Fruit fly (Drosophila melanogaster) whole organism, adult: Measurements from ENCODE around the gene PIG-T.
A peak's percentile ranks its signal among the peaks of the same experiment; 100 is the strongest.

Experiments used
- CG11617 ChIP-seq: fragments of 200-800 bp; sonication (Bioruptor generic); optimal IDR thresholded peaks from 2 replicates; lab custom pipeline; 2017; ENCODE audit warnings: mild to moderate bottlenecking, missing biosample characterization, missing genetic modification reagents, missing genetic modification characterization
- CG12768 ChIP-seq: fragments of 200-800 bp; sonication (Bioruptor generic); optimal IDR thresholded peaks from 2 replicates; lab custom pipeline; 2017; ENCODE audit warnings: missing biosample characterization, missing genetic modification characterization, mild to moderate bottlenecking, moderate library complexity, missing genetic modification reagents
- CG14711 ChIP-seq: fragments of 200-800 bp; sonication (Bioruptor generic); optimal IDR thresholded peaks from 2 replicates; lab custom pipeline; 2018; ENCODE audit warnings: missing biosample characterization, mild to moderate bottlenecking, missing genetic modification characterization, moderate library complexity
- CG1620 ChIP-seq: fragments of 200-800 bp; sonication (Bioruptor generic); optimal IDR thresholded peaks from 2 replicates; lab custom pipeline; 2016; ENCODE audit warnings: missing biosample characterization, missing genetic modification characterization
- CG33017 ChIP-seq: fragments of 200-800 bp; sonication (Bioruptor generic); optimal IDR thresholded peaks from 2 replicates; lab custom pipeline; 2018; ENCODE audit warnings: missing biosample characterization, mild to moderate bottlenecking, missing genetic modification characterization, moderate library complexity
- CG5204 ChIP-seq: fragments of 200-800 bp; sonication (Bioruptor generic); optimal IDR thresholded peaks from 2 replicates; lab custom pipeline; 2016; ENCODE audit warnings: missing biosample characterization, missing genetic modification characterization
- CG7045 ChIP-seq: fragments of 200-800 bp; sonication (Bioruptor generic); optimal IDR thresholded peaks from 2 replicates; lab custom pipeline; 2017; ENCODE audit warnings: missing biosample characterization, mild to moderate bottlenecking, missing genetic modification characterization
- CG7101 ChIP-seq: fragments of 200-800 bp; sonication (Bioruptor generic); optimal IDR thresholded peaks from 2 replicates; lab custom pipeline; 2018; ENCODE audit warnings: missing biosample characterization, mild to moderate bottlenecking, missing genetic modification characterization, moderate library complexity
- Clk ChIP-seq: fragments of 200-800 bp; sonication (Bioruptor generic); optimal IDR thresholded peaks from 2 replicates; lab custom pipeline; 2017; ENCODE audit warnings: missing biosample characterization, missing genetic modification characterization
- Crg-1 ChIP-seq: fragments of 200-800 bp; sonication (Bioruptor generic); optimal IDR thresholded peaks from 2 replicates; lab custom pipeline; 2016; ENCODE audit warnings: missing biosample characterization, missing genetic modification characterization
- Hr96 ChIP-seq: fragments of 200-800 bp; sonication (Bioruptor generic); optimal IDR thresholded peaks from 2 replicates; lab custom pipeline; 2016; ENCODE audit warnings: missing biosample characterization, missing genetic modification characterization
- Mnt ChIP-seq: fragments of 200-800 bp; sonication (Bioruptor generic); optimal IDR thresholded peaks from 2 replicates; lab custom pipeline; 2016; ENCODE audit warnings: missing biosample characterization, mild to moderate bottlenecking, missing genetic modification characterization
- bab1 ChIP-seq: fragments of 200-800 bp; sonication (Bioruptor generic); optimal IDR thresholded peaks from 3 replicates; lab custom pipeline; 2019; ENCODE audit warnings: missing biosample characterization, mild to moderate bottlenecking, missing genetic modification characterization, moderate library complexity
- cic ChIP-seq: fragments of 200-800 bp; sonication (Bioruptor generic); optimal IDR thresholded peaks from 2 replicates; lab custom pipeline; 2017; ENCODE audit warnings: missing biosample characterization, mild to moderate bottlenecking, missing genetic modification characterization, moderate library complexity
- cnc ChIP-seq, 2 experiments: fragments of >200 bp; optimal IDR thresholded peaks; 2 replicates each; lab custom pipeline; 2017
- kay ChIP-seq: fragments of 200-800 bp; sonication (Bioruptor generic); peaks from one replicate; lab custom pipeline; 2016; ENCODE audit warnings: missing biosample characterization, missing genetic modification characterization, borderline replicate concordance
- ovo ChIP-seq: fragments of 200-800 bp; sonication (Bioruptor generic); optimal IDR thresholded peaks from 2 replicates; lab custom pipeline; 2016; ENCODE audit warnings: missing biosample characterization, missing genetic modification characterization
- pad ChIP-seq: fragments of 200-800 bp; sonication (Bioruptor generic); optimal IDR thresholded peaks from 3 replicates; lab custom pipeline; 2017; ENCODE audit warnings: missing biosample characterization, missing genetic modification characterization, mild to moderate bottlenecking, moderate library complexity, missing genetic modification reagents
- tj ChIP-seq: fragments of 200-800 bp; sonication (Bioruptor generic); optimal IDR thresholded peaks from 3 replicates; lab custom pipeline; 2017; ENCODE audit warnings: missing biosample characterization, mild to moderate bottlenecking, missing genetic modification characterization, moderate library complexity
- toe ChIP-seq: fragments of 200-800 bp; sonication (Bioruptor generic); optimal IDR thresholded peaks from 2 replicates; lab custom pipeline; 2016; ENCODE audit warnings: missing biosample characterization, missing genetic modification characterization

PIG-T gene

dm6 chrX:8415605-8416004 lies 8.5 kb upstream of the PIG-T start:
- TF ChIP-seq CG7045 (no peak), ovo (GFP tag; lab: Kevin White, UChicago) (no peak), toe (GFP tag; lab: Kevin White, UChicago) (no peak), kay (GFP tag; lab: Kevin White, UChicago) (no peak), Crg-1 (no peak), CG12768 (no peak), CG11617 (GFP tag; lab: Kevin White, UChicago) (no peak), pad (GFP tag; lab: Kevin White, UChicago) (no peak), CG14711 (tag; lab: Kevin White, UChicago) (no peak), CG7101 (tag; lab: Kevin White, UChicago) (no peak), bab1 (no peak), cic (GFP tag; lab: Kevin White, UChicago) (no peak), Mnt (no peak), CG1620 (GFP tag; lab: Kevin White, UChicago) (no peak), cnc (optimal IDR thresholded peaks at IDR 0.05; lab: Kevin White, UChicago) (no peak), tj (GFP tag; lab: Kevin White, UChicago) (no peak), CG5204 (no peak), Hr96 (GFP tag; lab: Kevin White, UChicago) (no peak), CG33017 (tag; lab: Kevin White, UChicago) (no peak), Clk (GFP tag; lab: Kevin White, UChicago) (no peak)

dm6 chrX:8414351-8414750 lies 7.3 kb upstream of the PIG-T start:
- TF ChIP-seq bab1 (peak; percentile 45), CG1620 (GFP tag; lab: Kevin White, UChicago) (no peak)

- TF ChIP-seq Clk (GFP tag; lab: Kevin White, UChicago) (no peak), CG14711 (tag; lab: Kevin White, UChicago) (no peak), CG33017 (tag; lab: Kevin White, UChicago) (no peak), kay (GFP tag; lab: Kevin White, UChicago) (peak; percentile 34), Mnt (no peak), CG11617 (GFP tag; lab: Kevin White, UChicago) (no peak), CG7045 (no peak), toe (GFP tag; lab: Kevin White, UChicago) (no peak), cic (GFP tag; lab: Kevin White, UChicago) (no peak), ovo (GFP tag; lab: Kevin White, UChicago) (no peak), Crg-1 (no peak), pad (GFP tag; lab: Kevin White, UChicago) (no peak), CG12768 (no peak), CG7101 (tag; lab: Kevin White, UChicago) (no peak), Hr96 (GFP tag; lab: Kevin White, UChicago) (no peak), bab1 (peak; percentile 13), tj (GFP tag; lab: Kevin White, UChicago) (peak; percentile 93)
Observed at dm6 chrX:8413513-8414113, 6.5 kb upstream of the PIG-T start.

dm6 chrX:8412197-8413160 lies 5.4 kb upstream of the PIG-T start:
- no peak for TF ChIP-seq Crg-1
- peak; percentile 15 for TF ChIP-seq CG7101 (tag; lab: Kevin White, UChicago)
- peak; percentile 57 for TF ChIP-seq bab1
- TF ChIP-seq tj (GFP tag; lab: Kevin White, UChicago) = peak; percentile 79
- peak; percentile 40 for TF ChIP-seq pad (GFP tag; lab: Kevin White, UChicago)
- no peak for TF ChIP-seq CG5204
- TF ChIP-seq CG33017 (tag; lab: Kevin White, UChicago) = peak; percentile 7
- TF ChIP-seq Hr96 (GFP tag; lab: Kevin White, UChicago) = no peak
- TF ChIP-seq CG7045 = no peak
- TF ChIP-seq Clk (GFP tag; lab: Kevin White, UChicago) = no peak
- TF ChIP-seq kay (GFP tag; lab: Kevin White, UChicago) = peak; percentile 98
- TF ChIP-seq Mnt = peak; percentile 64
- peak; percentile 48 for TF ChIP-seq ovo (GFP tag; lab: Kevin White, UChicago)
- peak; percentile 6 for TF ChIP-seq CG12768
- no peak for TF ChIP-seq CG11617 (GFP tag; lab: Kevin White, UChicago)
- TF ChIP-seq cnc (optimal IDR thresholded peaks at IDR 0.05; lab: Kevin White, UChicago) = no peak
- TF ChIP-seq CG14711 (tag; lab: Kevin White, UChicago) = no peak
- TF ChIP-seq CG1620 (GFP tag; lab: Kevin White, UChicago) = peak; percentile 41
- peak; percentile 74 for TF ChIP-seq cic (GFP tag; lab: Kevin White, UChicago)
- no peak for TF ChIP-seq toe (GFP tag; lab: Kevin White, UChicago)

- TF ChIP-seq toe (GFP tag; lab: Kevin White, UChicago) (peak; percentile 36), Clk (GFP tag; lab: Kevin White, UChicago) (peak; percentile 79), Mnt (peak; percentile 71), pad (GFP tag; lab: Kevin White, UChicago) (peak; percentile 66), CG12768 (peak; percentile 63), CG33017 (tag; lab: Kevin White, UChicago) (peak; percentile 75), cnc (optimal IDR thresholded peaks at IDR 0.05; lab: Kevin White, UChicago) (no peak), CG7101 (tag; lab: Kevin White, UChicago) (peak; percentile 76), CG11617 (GFP tag; lab: Kevin White, UChicago) (peak; percentile 74), Crg-1 (no peak), CG1620 (GFP tag; lab: Kevin White, UChicago) (peak; percentile 56), bab1 (peak; percentile 98), cic (GFP tag; lab: Kevin White, UChicago) (peak; percentile 88), Hr96 (GFP tag; lab: Kevin White, UChicago) (peak; percentile 76), CG14711 (tag; lab: Kevin White, UChicago) (peak; percentile 54), CG5204 (no peak), tj (GFP tag; lab: Kevin White, UChicago) (peak; percentile 78), kay (GFP tag; lab: Kevin White, UChicago) (peak; percentile 98), CG7045 (peak; percentile 15), ovo (GFP tag; lab: Kevin White, UChicago) (peak; percentile 62)
Observed at dm6 chrX:8411532-8411960, 4.5 kb upstream of the PIG-T start, which contains the start of gene lawc. lawc (minus strand) TSS chrX:8411658.
